Fruit fly (Drosophila melanogaster) whole organism, prepupa: Measurements from ENCODE around the gene CG15506.
A peak's percentile ranks its signal among the peaks of the same experiment; 100 is the strongest.

ENCODE experiments used
- Blimp-1 ChIP-seq: fragments of 200-800 bp; sonication (Bioruptor generic); optimal IDR thresholded peaks from 3 replicates; lab custom pipeline; 2017; ENCODE audit warnings: missing biosample characterization, missing genetic modification characterization, mild to moderate bottlenecking, moderate library complexity, missing genetic modification reagents
- CG11762 ChIP-seq: fragments of 200-800 bp; sonication (Bioruptor generic); optimal IDR thresholded peaks from 3 replicates; lab custom pipeline; 2016; ENCODE audit warnings: missing biosample characterization, missing genetic modification characterization; ENCODE audit not compliant: insufficient read depth
- CG15336 ChIP-seq: fragments of 200-800 bp; sonication (Bioruptor generic); IDR thresholded peaks from 2 replicates; pipeline ENCODE4 v1.3.6; 2022; ENCODE audit warnings: missing biosample characterization, missing genetic modification characterization
- CG1621 ChIP-seq: fragments of 200-800 bp; sonication (Bioruptor generic); optimal IDR thresholded peaks from 3 replicates; lab custom pipeline; 2018; ENCODE audit warnings: missing biosample characterization, mild to moderate bottlenecking, missing genetic modification characterization
- CG16779 ChIP-seq: fragments of 200-800 bp; sonication (Bioruptor generic); optimal IDR thresholded peaks from 3 replicates; lab custom pipeline; 2017; ENCODE audit warnings: missing biosample characterization, mild to moderate bottlenecking, missing genetic modification characterization
- CG3032 ChIP-seq: fragments of 200-800 bp; optimal IDR thresholded peaks from 2 replicates; lab custom pipeline; 2019; ENCODE audit warnings: missing biosample characterization, mild to moderate bottlenecking, missing genetic modification characterization, moderate library complexity
- CG31627 ChIP-seq: fragments of 200-800 bp; sonication (Bioruptor generic); optimal IDR thresholded peaks from 3 replicates; lab custom pipeline; 2016; ENCODE audit warnings: missing biosample characterization, missing genetic modification characterization
- CG32006 ChIP-seq: fragments of 200-800 bp; sonication (Bioruptor generic); optimal IDR thresholded peaks from 3 replicates; lab custom pipeline; 2017; ENCODE audit warnings: missing biosample characterization, mild to moderate bottlenecking, missing genetic modification characterization
- CG34406 ChIP-seq: fragments of 200-800 bp; sonication (Bioruptor generic); optimal IDR thresholded peaks from 3 replicates; lab custom pipeline; 2016; ENCODE audit warnings: missing biosample characterization, missing genetic modification characterization
- CG3919 ChIP-seq: fragments of 200-800 bp; sonication (Bioruptor generic); optimal IDR thresholded peaks from 3 replicates; lab custom pipeline; 2016; ENCODE audit warnings: missing biosample characterization, missing genetic modification characterization
- CG4318 ChIP-seq: fragments of 200-800 bp; sonication (Bioruptor generic); optimal IDR thresholded peaks from 3 replicates; lab custom pipeline; 2017; ENCODE audit warnings: missing biosample characterization, mild to moderate bottlenecking, missing genetic modification characterization
- CG6163 ChIP-seq: fragments of 200-800 bp; sonication (Bioruptor generic); IDR thresholded peaks from 3 replicates; pipeline ENCODE4 v1.3.6; 2022; ENCODE audit warnings: missing biosample characterization, missing genetic modification characterization
- CG6276 ChIP-seq: fragments of 200-800 bp; sonication (Bioruptor generic); optimal IDR thresholded peaks from 2 replicates; lab custom pipeline; 2017; ENCODE audit warnings: missing biosample characterization, mild to moderate bottlenecking, missing genetic modification characterization
- CG7368 ChIP-seq: fragments of 200-800 bp; sonication (Bioruptor generic); optimal IDR thresholded peaks from 3 replicates; lab custom pipeline; 2016; ENCODE audit warnings: missing biosample characterization, missing genetic modification characterization
- CG8119 ChIP-seq: fragments of 200-800 bp; sonication (Bioruptor generic); IDR thresholded peaks from 3 replicates; pipeline ENCODE4 v1.3.6; 2022; ENCODE audit warnings: missing biosample characterization, missing genetic modification characterization
- Eip75B ChIP-seq: fragments of 200-800 bp; sonication (Bioruptor generic); optimal IDR thresholded peaks from 3 replicates; lab custom pipeline; 2016; ENCODE audit warnings: missing biosample characterization, missing genetic modification characterization
- Eip78C ChIP-seq: fragments of 200-800 bp; sonication (Bioruptor generic); peaks from one replicate; lab custom pipeline; 2016; ENCODE audit warnings: missing biosample characterization, missing genetic modification characterization
- Gug ChIP-seq: fragments of 200-800 bp; sonication (Bioruptor generic); IDR thresholded peaks from 2 replicates; pipeline ENCODE4 v1.3.6; 2022; ENCODE audit warnings: missing biosample characterization, missing genetic modification characterization
- Hr38 ChIP-seq: sonication (Bioruptor generic); optimal IDR thresholded peaks from 2 replicates; lab custom pipeline; 2016; ENCODE audit warnings: missing biosample characterization, missing genetic modification characterization
- Hr39 ChIP-seq: fragments of 200-800 bp; sonication (Bioruptor generic); optimal IDR thresholded peaks from 2 replicates; lab custom pipeline; 2016; ENCODE audit warnings: missing biosample characterization, missing genetic modification characterization
- Hr4 ChIP-seq: fragments of 200-800 bp; sonication (Bioruptor generic); optimal IDR thresholded peaks from 3 replicates; lab custom pipeline; 2016; ENCODE audit warnings: missing biosample characterization, missing genetic modification characterization
- OdsH ChIP-seq: fragments of 200-800 bp; sonication (Bioruptor generic); optimal IDR thresholded peaks from 3 replicates; lab custom pipeline; 2016; ENCODE audit warnings: missing biosample characterization, missing genetic modification characterization
- Sox102F ChIP-seq: fragments of 200-800 bp; sonication (Bioruptor generic); optimal IDR thresholded peaks from 2 replicates; lab custom pipeline; 2016; ENCODE audit warnings: missing biosample characterization, mild to moderate bottlenecking, missing genetic modification characterization
- Sox14 ChIP-seq: fragments of 200-800 bp; sonication (Bioruptor generic); optimal IDR thresholded peaks from 3 replicates; lab custom pipeline; 2016; ENCODE audit warnings: missing biosample characterization, missing genetic modification characterization
- Sox15 ChIP-seq: fragments of 200-800 bp; sonication (Bioruptor generic); optimal IDR thresholded peaks from 3 replicates; lab custom pipeline; 2016; ENCODE audit warnings: missing biosample characterization, missing genetic modification characterization
- achi ChIP-seq: fragments of 200-800 bp; sonication (Bioruptor generic); optimal IDR thresholded peaks from 3 replicates; lab custom pipeline; 2016; ENCODE audit warnings: missing biosample characterization, missing genetic modification characterization
- acj6 ChIP-seq: fragments of 200-800 bp; sonication (Bioruptor generic); optimal IDR thresholded peaks from 3 replicates; lab custom pipeline; 2016; ENCODE audit warnings: missing biosample characterization, missing genetic modification characterization
- dac ChIP-seq: fragments of 200-800 bp; sonication (Bioruptor generic); optimal IDR thresholded peaks from 2 replicates; lab custom pipeline; 2017; ENCODE audit warnings: missing biosample characterization, mild to moderate bottlenecking, missing genetic modification characterization
- dsx ChIP-seq: fragments of 200-800 bp; optimal IDR thresholded peaks from 3 replicates; lab custom pipeline; 2019; ENCODE audit warnings: missing biosample characterization, mild to moderate bottlenecking, missing genetic modification characterization, moderate library complexity; ENCODE audit not compliant: poor library complexity, severe bottlenecking
- eg ChIP-seq: fragments of 200-800 bp; sonication (Bioruptor generic); IDR thresholded peaks from 3 replicates; pipeline ENCODE4 v1.3.6; 2022; ENCODE audit warnings: missing biosample characterization, missing genetic modification characterization
- fd85E ChIP-seq: fragments of 200-800 bp; sonication (Bioruptor generic); optimal IDR thresholded peaks from 3 replicates; lab custom pipeline; 2016; ENCODE audit warnings: missing biosample characterization, missing genetic modification characterization
- net ChIP-seq: fragments of 200-800 bp; sonication (Bioruptor generic); optimal IDR thresholded peaks from 3 replicates; lab custom pipeline; 2016; ENCODE audit warnings: missing biosample characterization, missing genetic modification characterization
- pdm3 ChIP-seq: fragments of 200-800 bp; sonication (Bioruptor generic); optimal IDR thresholded peaks from 3 replicates; lab custom pipeline; 2016; ENCODE audit warnings: missing biosample characterization, missing genetic modification characterization
- salr ChIP-seq, 2 experiments: fragments of 200-800 bp; sonication (Bioruptor generic); optimal IDR thresholded peaks; 3 replicates each; lab custom pipeline; 2016 to 2018; ENCODE audit warnings: missing biosample characterization in 2 of 2, missing genetic modification characterization in 2 of 2, mild to moderate bottlenecking in 1 of 2
- spab ChIP-seq: fragments of 200-800 bp; sonication (Bioruptor generic); optimal IDR thresholded peaks from 2 replicates; lab custom pipeline; 2017; ENCODE audit warnings: missing biosample characterization, mild to moderate bottlenecking, missing genetic modification characterization, missing genetic modification reagents
- ss ChIP-seq, 2 experiments: fragments of 200-800 bp; sonication (Bioruptor generic); optimal IDR thresholded peaks; 2 replicates in 1 of 2; 3 replicates in 1 of 2; lab custom pipeline; 2017 to 2018; ENCODE audit warnings: mild to moderate bottlenecking in 2 of 2, missing biosample characterization in 2 of 2, missing genetic modification characterization in 2 of 2, moderate library complexity in 1 of 2
- svp ChIP-seq: fragments of 200-800 bp; sonication (Bioruptor generic); peaks from one replicate; lab custom pipeline; 2016; ENCODE audit warnings: missing biosample characterization, missing genetic modification characterization
- topi ChIP-seq: fragments of 200-800 bp; sonication (Bioruptor generic); optimal IDR thresholded peaks from 3 replicates; lab custom pipeline; 2016; ENCODE audit warnings: missing biosample characterization, missing genetic modification characterization

CG15506 gene

DNA sequence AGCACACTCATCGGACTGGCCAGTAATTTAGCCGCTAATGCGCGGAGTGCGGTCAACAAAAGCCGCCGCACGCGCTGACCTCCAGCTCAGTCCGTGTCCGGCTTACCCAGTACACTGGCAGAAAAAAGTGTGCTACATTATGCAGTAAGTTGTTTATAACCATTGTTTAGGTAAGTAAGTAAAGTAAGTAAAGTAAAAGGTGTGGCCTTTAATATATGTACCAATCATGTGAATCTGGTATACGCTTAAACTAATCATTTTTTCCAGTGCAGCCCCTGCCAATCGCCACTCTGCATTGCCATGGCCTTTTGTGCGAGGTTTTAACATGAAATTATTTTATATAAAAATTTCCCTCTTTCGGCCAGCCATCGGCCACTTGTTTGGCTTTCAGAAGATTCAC, 7.0 kb upstream of the CG15506 start:
- TF ChIP-seq eg (GFP tag; lab: Robert Waterston, UW) (no peak), net (GFP tag; lab: Kevin White, UChicago) (no peak), Eip75B (GFP tag; lab: Kevin White, UChicago) (no peak), Sox14 (GFP tag; lab: Kevin White, UChicago) (no peak), Eip78C (peak; percentile 13)

DNA sequence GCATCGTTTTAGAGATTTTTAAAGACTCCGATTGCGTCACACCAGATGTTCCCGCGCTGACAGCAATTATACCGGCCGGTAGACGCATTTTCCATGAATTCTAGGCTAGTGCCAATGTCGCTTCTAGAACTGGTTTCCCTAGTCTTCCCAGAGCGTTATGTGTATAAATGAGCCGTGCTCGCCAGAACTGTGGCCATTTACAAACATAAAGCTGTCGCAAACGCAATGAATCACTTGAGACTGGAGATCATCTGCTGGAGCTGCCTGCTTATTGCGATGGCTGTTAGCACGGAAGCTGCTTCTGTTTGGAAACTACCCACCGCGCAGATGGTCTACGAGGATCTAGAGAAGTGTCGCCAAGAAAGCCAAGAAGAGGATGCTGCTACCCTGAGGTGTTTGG, 4.1 kb upstream of the CG15506 start, which contains the start of gene Obp99d:
Gene Obp99d, plus strand, starts transcription at position 192 of the 400 bp plus-strand sequence.
- no peak for TF ChIP-seq CG3032
- TF ChIP-seq pdm3: no peak
- TF ChIP-seq CG6276 (GFP tag; lab: Kevin White, UChicago): no peak
- TF ChIP-seq CG6163 (GFP tag; lab: Robert Waterston, UW): no peak
- no peak for TF ChIP-seq Blimp-1 (GFP tag; lab: Kevin White, UChicago)
- no peak for TF ChIP-seq CG4318 (GFP tag; lab: Kevin White, UChicago)
- TF ChIP-seq CG34406 (GFP tag; lab: Kevin White, UChicago): no peak
- TF ChIP-seq acj6 (GFP tag; lab: Kevin White, UChicago): no peak
- no peak for TF ChIP-seq CG31627
- TF ChIP-seq Hr4: no peak
- TF ChIP-seq, all 60 proteins: peak for 0

DNA sequence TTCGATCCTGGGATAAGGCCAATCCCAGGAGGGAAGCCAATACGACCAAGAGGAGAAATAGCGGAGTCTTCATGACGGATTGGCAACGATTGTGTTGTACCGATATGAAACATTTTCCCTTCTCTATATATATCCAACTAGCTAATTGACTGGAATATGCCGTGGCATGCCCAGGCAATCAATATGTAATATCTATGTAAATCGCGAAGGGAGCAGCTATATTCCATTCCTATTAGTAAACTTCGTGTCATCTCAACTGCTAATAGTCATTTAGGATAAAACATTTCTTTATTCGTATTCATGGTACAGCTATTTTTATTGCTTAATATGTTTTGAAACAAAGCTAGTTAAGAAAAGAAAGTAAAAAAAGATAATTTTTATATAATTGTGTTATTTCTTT, 3.2 kb upstream of the CG15506 start, which contains the start of gene Dup99B:
Gene Dup99B, minus strand, starts transcription at position 101 of the 400 bp plus-strand sequence.
- TF ChIP-seq CG15336 (GFP tag; lab: Robert Waterston, UW) (no peak), salr (GFP tag; optimal IDR thresholded peaks at IDR 0.05; lab: Kevin White, UChicago) (no peak), CG7368 (GFP tag; lab: Kevin White, UChicago) (no peak), eg (GFP tag; lab: Robert Waterston, UW) (no peak), CG16779 (tag; lab: Kevin White, UChicago) (no peak), Eip78C (no peak), fd85E (no peak), Sox102F (GFP tag; lab: Kevin White, UChicago) (no peak), CG8119 (GFP tag; lab: Robert Waterston, UW) (no peak), achi (no peak), topi (GFP tag; lab: Kevin White, UChicago) (no peak)
- TF ChIP-seq, all 60 proteins: peak for 0

DNA sequence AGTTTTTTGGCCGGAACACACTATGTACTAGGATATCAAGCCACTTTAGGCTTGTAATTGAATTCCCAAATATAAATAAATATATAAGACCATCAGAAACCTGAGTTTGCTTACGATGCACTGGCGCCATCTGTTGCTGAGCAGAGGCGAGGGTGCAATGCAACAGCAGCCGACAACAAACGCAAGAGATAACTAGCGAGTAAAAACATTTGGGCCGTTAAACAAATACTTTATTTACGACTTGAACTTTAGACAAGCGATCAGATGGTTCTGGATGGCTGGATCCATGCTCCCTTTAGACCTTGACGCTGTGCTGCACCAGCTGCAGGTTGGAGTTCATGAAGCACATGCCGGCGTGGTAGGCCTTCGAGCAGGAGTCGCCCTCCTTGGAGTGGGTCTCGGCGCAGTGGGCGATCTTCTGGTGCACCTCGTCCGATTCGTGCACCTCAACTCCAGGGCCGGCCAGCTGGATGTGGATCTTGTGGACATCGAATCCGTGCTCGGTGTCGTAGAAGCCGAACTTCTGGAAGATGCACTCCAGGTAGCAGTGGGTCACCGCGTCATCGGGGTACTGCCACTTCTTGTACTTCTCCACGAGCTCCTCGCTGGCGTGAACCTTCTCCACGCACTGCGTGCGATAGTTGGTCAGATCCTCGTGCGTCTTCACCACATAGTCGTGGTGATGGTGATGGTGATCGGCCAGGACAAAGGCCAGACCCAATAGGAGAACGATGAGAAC, 2.3 kb upstream of the CG15506 start:
- TF ChIP-seq spab (GFP tag; lab: Kevin White, UChicago) (no peak), CG6276 (GFP tag; lab: Kevin White, UChicago) (no peak), Hr38 (no peak), ss (GFP tag; optimal IDR thresholded peaks at IDR 0.05; lab: Kevin White, UChicago) (no peak), CG11762 (GFP tag; lab: Kevin White, UChicago) (no peak), CG32006 (GFP tag; lab: Kevin White, UChicago) (no peak), Gug (GFP tag; lab: Robert Waterston, UW) (no peak), svp (no peak), Hr39 (no peak), acj6 (GFP tag; lab: Kevin White, UChicago) (no peak), dsx (GFP tag; lab: Kevin White, UChicago) (no peak), CG8119 (GFP tag; lab: Robert Waterston, UW) (no peak), Sox15 (GFP tag; lab: Kevin White, UChicago) (no peak), dac (GFP tag; lab: Kevin White, UChicago) (no peak), CG3919 (GFP tag; lab: Kevin White, UChicago) (peak; percentile 5), OdsH (peak; percentile 6), net (GFP tag; lab: Kevin White, UChicago) (no peak), Eip78C (peak; percentile 36), CG1621 (no peak)
